Worm (Caenorhabditis elegans) whole organism, L1 larva: ENCODE data around the gene R11H6.5.

Experiments
- ama-1 ChIP-seq: fragments of 150-350 bp; optimal IDR thresholded peaks from 2 replicates; lab custom pipeline; 2014
- blmp-1 ChIP-seq: fragments of 150-350 bp; optimal IDR thresholded peaks from 2 replicates; lab custom pipeline; 2014; ENCODE audit warnings: missing biosample characterization, missing genetic modification characterization
- hlh-4 ChIP-seq: sonication (generic microtip); optimal IDR thresholded peaks from 2 replicates; lab custom pipeline; 2016; ENCODE audit warnings: mild to moderate bottlenecking, missing genetic modification characterization, missing compliant biosample characterization
- nhr-237 ChIP-seq: fragments of 150-350 bp; optimal IDR thresholded peaks from 2 replicates; lab custom pipeline; 2014; ENCODE audit warnings: missing biosample characterization, missing genetic modification characterization
- nhr-76 ChIP-seq: sonication (generic microtip); optimal IDR thresholded peaks from 2 replicates; lab custom pipeline; 2017; ENCODE audit warnings: missing biosample characterization, missing genetic modification characterization
- zag-1 ChIP-seq: fragments of 150-350 bp; optimal IDR thresholded peaks from 2 replicates; lab custom pipeline; 2014; ENCODE audit warnings: missing biosample characterization, missing genetic modification characterization

- no peak for TF ChIP-seq ama-1 (lab: Kevin White, UChicago)
- no peak for TF ChIP-seq hlh-4
- TF ChIP-seq blmp-1 (tag; lab: Kevin White, UChicago): no peak
- no peak for TF ChIP-seq zag-1 (tag; lab: Kevin White, UChicago)
- TF ChIP-seq nhr-76: no peak
- no peak for TF ChIP-seq nhr-237
These were observed 8.3 kb downstream of the R11H6.5 start for ce11 chrV:14603755-14604154.
